Worm (Caenorhabditis elegans) whole organism, midembryonic: ENCODE measurements around the gene pcyt-1.

ENCODE experiments used
- T22C8.4 ChIP-seq: fragments of 200-800 bp; sonication (Bioruptor generic); IDR thresholded peaks from 2 replicates; pipeline ENCODE4 v1.3.6; 2022; ENCODE audit warnings: missing genetic modification characterization, missing compliant biosample characterization
- cog-1 ChIP-seq: sonication (generic microtip); optimal IDR thresholded peaks from 2 replicates; lab custom pipeline; 2016; ENCODE audit warnings: missing genetic modification characterization, missing compliant biosample characterization
- flt-1 ChIP-seq: fragments of 200-800 bp; sonication (Bioruptor generic); IDR thresholded peaks from 2 replicates; pipeline ENCODE4 v1.3.6; 2022; ENCODE audit warnings: missing genetic modification characterization, missing compliant biosample characterization
- klf-2 ChIP-seq: fragments of 200-800 bp; sonication (Bioruptor generic); conservative IDR thresholded peaks from 2 replicates; pipeline ENCODE4 v1.3.6; 2022; ENCODE audit warnings: missing genetic modification reagents, missing genetic modification characterization, missing compliant biosample characterization
- med-1 ChIP-seq: sonication (generic microtip); optimal IDR thresholded peaks from 2 replicates; lab custom pipeline; 2017; ENCODE audit warnings: missing genetic modification characterization, mild to moderate bottlenecking, missing compliant biosample characterization, antibody characterized with exemption, missing genetic modification reagents; ENCODE audit not compliant: insufficient read depth
- ref-1 ChIP-seq: fragments of 200-800 bp; sonication (Bioruptor generic); conservative IDR thresholded peaks from 2 replicates; pipeline ENCODE4 v1.3.6; 2022; ENCODE audit warnings: missing genetic modification reagents, missing genetic modification characterization, missing compliant biosample characterization
- tab-1 ChIP-seq: fragments of 200-800 bp; sonication (Bioruptor generic); IDR thresholded peaks from 2 replicates; pipeline ENCODE4 v1.3.6; 2022; ENCODE audit warnings: missing genetic modification characterization, missing compliant biosample characterization
- ztf-23 ChIP-seq: fragments of 200-800 bp; sonication (Bioruptor generic); IDR thresholded peaks from 2 replicates; pipeline ENCODE4 v1.3.6; 2022; ENCODE audit warnings: missing genetic modification reagents, missing genetic modification characterization, missing compliant biosample characterization
- ztf-29 ChIP-seq: fragments of 200-800 bp; sonication (Bioruptor generic); IDR thresholded peaks from 2 replicates; pipeline ENCODE4 v1.3.6; 2022; ENCODE audit warnings: missing genetic modification reagents, missing genetic modification characterization, missing compliant biosample characterization

Gene pcyt-1

ce11 chrX:7577458-7578158 lies 5.5 kb downstream of the pcyt-1 start:
- TF ChIP-seq klf-2 = no peak
- TF ChIP-seq ref-1 (GFP tag; lab: Robert Waterston, UW) = no peak
- no peak for TF ChIP-seq cog-1 (tag; lab: Kevin White, UChicago)
- TF ChIP-seq tab-1 (GFP tag; lab: Robert Waterston, UW) = no peak
- TF ChIP-seq ztf-29 (GFP tag; lab: Robert Waterston, UW) = no peak
- TF ChIP-seq med-1 (GFP tag; lab: Kevin White, UChicago) = no peak
- no peak for TF ChIP-seq ztf-23 (GFP tag; lab: Robert Waterston, UW)
- no peak for TF ChIP-seq flt-1 (GFP tag; lab: Robert Waterston, UW)

- TF ChIP-seq ref-1 (GFP tag; lab: Robert Waterston, UW) = no peak
- no peak for TF ChIP-seq tab-1 (GFP tag; lab: Robert Waterston, UW)
- TF ChIP-seq med-1 (GFP tag; lab: Kevin White, UChicago) = no peak
- TF ChIP-seq klf-2 = no peak
- no peak for TF ChIP-seq cog-1 (tag; lab: Kevin White, UChicago)
- no peak for TF ChIP-seq T22C8.4 (GFP tag; lab: Robert Waterston, UW)
- no peak for TF ChIP-seq ztf-23 (GFP tag; lab: Robert Waterston, UW)
- no peak for TF ChIP-seq flt-1 (GFP tag; lab: Robert Waterston, UW)
- TF ChIP-seq ztf-29 (GFP tag; lab: Robert Waterston, UW) = no peak
These were observed 6.2 kb downstream of the pcyt-1 start for ce11 chrX:7578308-7578707.

ce11 chrX:7582223-7582622 lies 10.1 kb downstream of the pcyt-1 start:
- TF ChIP-seq ztf-29 (GFP tag; lab: Robert Waterston, UW) = no peak
- no peak for TF ChIP-seq cog-1 (tag; lab: Kevin White, UChicago)
- TF ChIP-seq ref-1 (GFP tag; lab: Robert Waterston, UW) = no peak
- no peak for TF ChIP-seq flt-1 (GFP tag; lab: Robert Waterston, UW)
- TF ChIP-seq T22C8.4 (GFP tag; lab: Robert Waterston, UW) = no peak
- no peak for TF ChIP-seq tab-1 (GFP tag; lab: Robert Waterston, UW)
- TF ChIP-seq ztf-23 (GFP tag; lab: Robert Waterston, UW) = no peak
- no peak for TF ChIP-seq med-1 (GFP tag; lab: Kevin White, UChicago)
- no peak for TF ChIP-seq klf-2

ce11 chrX:7583930-7584329 lies 11.8 kb downstream of the pcyt-1 start:
- no peak for TF ChIP-seq flt-1 (GFP tag; lab: Robert Waterston, UW)
- no peak for TF ChIP-seq med-1 (GFP tag; lab: Kevin White, UChicago)
- no peak for TF ChIP-seq tab-1 (GFP tag; lab: Robert Waterston, UW)
- TF ChIP-seq klf-2 = no peak
- no peak for TF ChIP-seq ztf-23 (GFP tag; lab: Robert Waterston, UW)
- no peak for TF ChIP-seq T22C8.4 (GFP tag; lab: Robert Waterston, UW)
- no peak for TF ChIP-seq cog-1 (tag; lab: Kevin White, UChicago)
- TF ChIP-seq ztf-29 (GFP tag; lab: Robert Waterston, UW) = no peak
- TF ChIP-seq ref-1 (GFP tag; lab: Robert Waterston, UW) = no peak

ce11 chrX:7585610-7586259 lies 13.6 kb downstream of the pcyt-1 start, which contains the start of gene adt-2:
Gene adt-2, plus strand, starts transcription at chrX:7586209.
- no peak for TF ChIP-seq ref-1 (GFP tag; lab: Robert Waterston, UW)

ce11 chrX:7586588-7586987 lies 14.4 kb downstream of the pcyt-1 start:
- TF ChIP-seq flt-1 (GFP tag; lab: Robert Waterston, UW) = no peak
- no peak for TF ChIP-seq cog-1 (tag; lab: Kevin White, UChicago)
- TF ChIP-seq ref-1 (GFP tag; lab: Robert Waterston, UW) = no peak
- no peak for TF ChIP-seq tab-1 (GFP tag; lab: Robert Waterston, UW)
- TF ChIP-seq med-1 (GFP tag; lab: Kevin White, UChicago) = no peak
- TF ChIP-seq klf-2 = no peak
- TF ChIP-seq ztf-23 (GFP tag; lab: Robert Waterston, UW) = no peak
- no peak for TF ChIP-seq ztf-29 (GFP tag; lab: Robert Waterston, UW)
- no peak for TF ChIP-seq T22C8.4 (GFP tag; lab: Robert Waterston, UW)

ce11 chrX:7587741-7588235 lies 15.6 kb downstream of the pcyt-1 start:
- TF ChIP-seq med-1 (GFP tag; lab: Kevin White, UChicago) = no peak
- TF ChIP-seq klf-2 = no peak
- no peak for TF ChIP-seq flt-1 (GFP tag; lab: Robert Waterston, UW)
- TF ChIP-seq ztf-29 (GFP tag; lab: Robert Waterston, UW) = no peak
- TF ChIP-seq T22C8.4 (GFP tag; lab: Robert Waterston, UW) = no peak
- no peak for TF ChIP-seq ztf-23 (GFP tag; lab: Robert Waterston, UW)
- TF ChIP-seq tab-1 (GFP tag; lab: Robert Waterston, UW) = no peak
- TF ChIP-seq ref-1 (GFP tag; lab: Robert Waterston, UW) = no peak
- no peak for TF ChIP-seq cog-1 (tag; lab: Kevin White, UChicago)

- TF ChIP-seq T22C8.4 (GFP tag; lab: Robert Waterston, UW) = no peak
- no peak for TF ChIP-seq flt-1 (GFP tag; lab: Robert Waterston, UW)
- TF ChIP-seq med-1 (GFP tag; lab: Kevin White, UChicago) = no peak
- no peak for TF ChIP-seq ref-1 (GFP tag; lab: Robert Waterston, UW)
- no peak for TF ChIP-seq cog-1 (tag; lab: Kevin White, UChicago)
- no peak for TF ChIP-seq tab-1 (GFP tag; lab: Robert Waterston, UW)
- no peak for TF ChIP-seq ztf-29 (GFP tag; lab: Robert Waterston, UW)
- TF ChIP-seq klf-2 = no peak
- TF ChIP-seq ztf-23 (GFP tag; lab: Robert Waterston, UW) = no peak
These were observed 18.6 kb downstream of the pcyt-1 start for ce11 chrX:7590756-7591155.
